Worm (Caenorhabditis elegans) whole organism, mixed stage, embryonic: ENCODE measurements around the gene cpg-4.

Source experiments
- M03D4.4 ChIP-seq: sonication (generic microtip); optimal IDR thresholded peaks from 2 replicates; lab custom pipeline; 2017; ENCODE audit warnings: mild to moderate bottlenecking, missing genetic modification characterization, missing compliant biosample characterization
- bed-3 ChIP-seq: fragments of 200-800 bp; sonication (Bioruptor generic); optimal IDR thresholded peaks from 3 replicates; lab custom pipeline; 2018; ENCODE audit warnings: mild to moderate bottlenecking, missing genetic modification characterization, moderate library complexity, missing compliant biosample characterization
- blmp-1 ChIP-seq: fragments of 150-350 bp; optimal IDR thresholded peaks from 2 replicates; lab custom pipeline; 2014; ENCODE audit warnings: missing biosample characterization, missing genetic modification characterization
- ceh-39 ChIP-seq: fragments of 150-350 bp; optimal IDR thresholded peaks from 2 replicates; lab custom pipeline; 2014; ENCODE audit warnings: missing biosample characterization, missing genetic modification characterization
- ceh-43 ChIP-seq: fragments of 200-800 bp; sonication (Bioruptor generic); optimal IDR thresholded peaks from 2 replicates; lab custom pipeline; 2018; ENCODE audit warnings: mild to moderate bottlenecking, missing genetic modification characterization, moderate library complexity, missing compliant biosample characterization
- ceh-83 ChIP-seq: fragments of 200-800 bp; sonication (Bioruptor generic); optimal IDR thresholded peaks from 2 replicates; lab custom pipeline; 2018; ENCODE audit warnings: mild to moderate bottlenecking, missing genetic modification characterization, missing compliant biosample characterization
- ces-1 ChIP-seq: fragments of 150-350 bp; optimal IDR thresholded peaks from 2 replicates; lab custom pipeline; 2014; ENCODE audit warnings: missing biosample characterization, missing genetic modification reagents, missing genetic modification characterization
- cnd-1 ChIP-seq: fragments of 200-800 bp; sonication (Bioruptor generic); optimal IDR thresholded peaks from 2 replicates; lab custom pipeline; 2018; ENCODE audit warnings: mild to moderate bottlenecking, missing genetic modification characterization, missing compliant biosample characterization
- drap-1 ChIP-seq: fragments of 200-800 bp; sonication (Bioruptor generic); optimal IDR thresholded peaks from 3 replicates; lab custom pipeline; 2018; ENCODE audit warnings: mild to moderate bottlenecking, missing genetic modification characterization, missing compliant biosample characterization
- elt-1 ChIP-seq: sonication (generic microtip); optimal IDR thresholded peaks from 2 replicates; lab custom pipeline; 2017; ENCODE audit warnings: missing genetic modification characterization, mild to moderate bottlenecking, missing compliant biosample characterization, antibody characterized with exemption, moderate library complexity, borderline replicate concordance; ENCODE audit not compliant: insufficient read depth
- elt-3 ChIP-seq: fragments of 150-350 bp; optimal IDR thresholded peaks from 2 replicates; lab custom pipeline; 2014; ENCODE audit warnings: missing biosample characterization, missing genetic modification characterization
- flh-1 ChIP-seq: fragments of 200-800 bp; sonication (Bioruptor generic); optimal IDR thresholded peaks from 2 replicates; lab custom pipeline; 2018; ENCODE audit warnings: mild to moderate bottlenecking, missing genetic modification characterization, moderate library complexity, missing compliant biosample characterization
- ham-2 ChIP-seq: fragments of 200-800 bp; sonication (Bioruptor generic); optimal IDR thresholded peaks from 2 replicates; lab custom pipeline; 2018; ENCODE audit warnings: mild to moderate bottlenecking, missing genetic modification characterization, missing compliant biosample characterization
- hlh-1 ChIP-seq: fragments of 150-350 bp; optimal IDR thresholded peaks from 2 replicates; lab custom pipeline; 2014; ENCODE audit warnings: missing biosample characterization, missing genetic modification reagents, missing genetic modification characterization
- lin-13 ChIP-seq: fragments of 150-350 bp; optimal IDR thresholded peaks from 2 replicates; lab custom pipeline; 2014; ENCODE audit warnings: missing biosample characterization, missing genetic modification characterization
- lin-32 ChIP-seq: fragments of 200-800 bp; sonication (Bioruptor generic); optimal IDR thresholded peaks from 2 replicates; lab custom pipeline; 2018; ENCODE audit warnings: mild to moderate bottlenecking, missing genetic modification characterization, missing compliant biosample characterization
- lsy-2 ChIP-seq: fragments of 150-350 bp; optimal IDR thresholded peaks from 2 replicates; lab custom pipeline; 2014; ENCODE audit warnings: missing biosample characterization, missing genetic modification characterization
- mab-5 ChIP-seq: fragments of 150-350 bp; optimal IDR thresholded peaks from 2 replicates; lab custom pipeline; 2014; ENCODE audit warnings: missing biosample characterization, missing genetic modification characterization
- mep-1 ChIP-seq: fragments of 150-350 bp; optimal IDR thresholded peaks from 2 replicates; lab custom pipeline; 2017; ENCODE audit warnings: missing biosample characterization, missing genetic modification reagents, missing genetic modification characterization, inconsistent platforms
- mls-2 ChIP-seq: sonication (generic microtip); optimal IDR thresholded peaks from 2 replicates; lab custom pipeline; 2016; ENCODE audit warnings: mild to moderate bottlenecking, missing genetic modification characterization, moderate library complexity, missing compliant biosample characterization
- nhr-12 ChIP-seq: fragments of 150-350 bp; optimal IDR thresholded peaks from 2 replicates; lab custom pipeline; 2014; ENCODE audit warnings: missing biosample characterization, missing genetic modification characterization
- nhr-2 ChIP-seq: fragments of 150-350 bp; optimal IDR thresholded peaks from 2 replicates; lab custom pipeline; 2014; ENCODE audit warnings: missing biosample characterization, missing genetic modification characterization
- nhr-237 ChIP-seq: fragments of 150-350 bp; optimal IDR thresholded peaks from 2 replicates; lab custom pipeline; 2014; ENCODE audit warnings: missing biosample characterization, missing genetic modification characterization
- nhr-28 ChIP-seq: fragments of 150-350 bp; optimal IDR thresholded peaks from 2 replicates; lab custom pipeline; 2014; ENCODE audit warnings: missing biosample characterization, missing genetic modification characterization
- nhr-76 ChIP-seq: sonication (generic microtip); optimal IDR thresholded peaks from 2 replicates; lab custom pipeline; 2017; ENCODE audit warnings: missing biosample characterization, missing genetic modification characterization
- pha-4 ChIP-seq: fragments of 150-350 bp; optimal IDR thresholded peaks from 2 replicates; lab custom pipeline; 2018; ENCODE audit warnings: missing biosample characterization, missing genetic modification reagents, missing genetic modification characterization
- sem-2 ChIP-seq: fragments of 200-800 bp; sonication (Bioruptor generic); optimal IDR thresholded peaks from 2 replicates; lab custom pipeline; 2018; ENCODE audit warnings: mild to moderate bottlenecking, missing genetic modification characterization, missing compliant biosample characterization
- snpc-4 ChIP-seq: fragments of 150-350 bp; optimal IDR thresholded peaks from 2 replicates; lab custom pipeline; 2014; ENCODE audit warnings: missing biosample characterization, missing genetic modification characterization
- sptf-1 ChIP-seq: sonication (generic microtip); optimal IDR thresholded peaks from 2 replicates; lab custom pipeline; 2017; ENCODE audit warnings: mild to moderate bottlenecking, missing genetic modification characterization, moderate library complexity, missing compliant biosample characterization
- tbx-8 ChIP-seq: fragments of 200-800 bp; sonication (Bioruptor generic); optimal IDR thresholded peaks from 2 replicates; lab custom pipeline; 2018; ENCODE audit warnings: mild to moderate bottlenecking, missing genetic modification characterization, moderate library complexity, missing compliant biosample characterization
- unc-120 ChIP-seq: sonication (generic microtip); optimal IDR thresholded peaks from 2 replicates; lab custom pipeline; 2017; ENCODE audit warnings: missing genetic modification characterization, missing compliant biosample characterization; ENCODE audit not compliant: poor library complexity, severe bottlenecking
- unc-39 ChIP-seq: fragments of 150-350 bp; optimal IDR thresholded peaks from 2 replicates; lab custom pipeline; 2014; ENCODE audit warnings: missing biosample characterization, missing genetic modification characterization
- unc-62 ChIP-seq: fragments of 150-350 bp; optimal IDR thresholded peaks from 2 replicates; lab custom pipeline; 2014; ENCODE audit warnings: missing biosample characterization, missing genetic modification reagents, missing genetic modification characterization
- zip-8 ChIP-seq: fragments of 150-350 bp; optimal IDR thresholded peaks from 2 replicates; lab custom pipeline; 2014; ENCODE audit warnings: missing biosample characterization, missing genetic modification characterization
- ztf-11 ChIP-seq: fragments of 150-350 bp; optimal IDR thresholded peaks from 2 replicates; lab custom pipeline; 2014; ENCODE audit warnings: missing biosample characterization, missing genetic modification characterization

The cpg-4 gene

ce11 chrV:5991490-5992069 lies 4.6 kb upstream of the cpg-4 start:
- TF ChIP-seq unc-62 (GFP tag; lab: Kevin White, UChicago) (peak; percentile 93), nhr-12 (tag; lab: Kevin White, UChicago) (no peak), ceh-83 (GFP tag; lab: Kevin White, UChicago) (no peak), pha-4 (tag; lab: Kevin White, UChicago) (no peak), mep-1 (peak; percentile 36), nhr-2 (tag; lab: Kevin White, UChicago) (no peak), unc-120 (tag; lab: Kevin White, UChicago) (peak; percentile 89), mab-5 (tag; lab: Kevin White, UChicago) (no peak), hlh-1 (peak; percentile 73), ces-1 (GFP tag; lab: Kevin White, UChicago) (peak; percentile 80), lsy-2 (peak; percentile 15)

- TF ChIP-seq mab-5 (tag; lab: Kevin White, UChicago) (peak; percentile 52), pha-4 (tag; lab: Kevin White, UChicago) (no peak), hlh-1 (peak; percentile 97), ceh-39 (no peak), ceh-83 (GFP tag; lab: Kevin White, UChicago) (no peak), cnd-1 (tag; lab: Kevin White, UChicago) (peak; percentile 44), nhr-28 (tag; lab: Kevin White, UChicago) (no peak), unc-62 (GFP tag; lab: Kevin White, UChicago) (peak; percentile 95), ceh-43 (GFP tag; lab: Kevin White, UChicago) (no peak), unc-120 (tag; lab: Kevin White, UChicago) (peak; percentile 4)
These were observed 618 bp upstream of the cpg-4 start for ce11 chrV:5995598-5995997.

ce11 chrV:6000368-6000802 lies 4.2 kb downstream of the cpg-4 start:
- TF ChIP-seq unc-62 (GFP tag; lab: Kevin White, UChicago): peak; percentile 48
- no peak for TF ChIP-seq nhr-12 (tag; lab: Kevin White, UChicago)
- TF ChIP-seq ceh-83 (GFP tag; lab: Kevin White, UChicago): no peak
- peak; percentile 49 for TF ChIP-seq mep-1
- peak; percentile 41 for TF ChIP-seq unc-120 (tag; lab: Kevin White, UChicago)
- no peak for TF ChIP-seq ceh-43 (GFP tag; lab: Kevin White, UChicago)
- TF ChIP-seq mls-2 (tag; lab: Kevin White, UChicago): no peak
- TF ChIP-seq nhr-76: no peak
- no peak for TF ChIP-seq ceh-39
- TF ChIP-seq sem-2 (GFP tag; lab: Kevin White, UChicago): no peak
- no peak for TF ChIP-seq sptf-1 (tag; lab: Kevin White, UChicago)
- TF ChIP-seq M03D4.4 (tag; lab: Kevin White, UChicago): no peak
- no peak for TF ChIP-seq drap-1 (GFP tag; lab: Kevin White, UChicago)
- peak; percentile 73 for TF ChIP-seq pha-4 (tag; lab: Kevin White, UChicago)
- no peak for TF ChIP-seq snpc-4 (tag; lab: Kevin White, UChicago)
- TF ChIP-seq ztf-11 (tag; lab: Kevin White, UChicago): no peak
- no peak for TF ChIP-seq lin-32 (GFP tag; lab: Kevin White, UChicago)
- TF ChIP-seq lsy-2: peak; percentile 14
- no peak for TF ChIP-seq lin-13 (tag; lab: Kevin White, UChicago)
- no peak for TF ChIP-seq elt-1 (tag; lab: Kevin White, UChicago)
- no peak for TF ChIP-seq cnd-1 (tag; lab: Kevin White, UChicago)
- no peak for TF ChIP-seq bed-3
- no peak for TF ChIP-seq zip-8 (tag; lab: Kevin White, UChicago)
- TF ChIP-seq tbx-8 (GFP tag; lab: Kevin White, UChicago): no peak
- no peak for TF ChIP-seq unc-39 (tag; lab: Kevin White, UChicago)
- peak; percentile 27 for TF ChIP-seq ham-2 (GFP tag; lab: Kevin White, UChicago)
- TF ChIP-seq ces-1 (GFP tag; lab: Kevin White, UChicago): peak; percentile 45
- no peak for TF ChIP-seq hlh-1
- no peak for TF ChIP-seq mab-5 (tag; lab: Kevin White, UChicago)
- TF ChIP-seq nhr-2 (tag; lab: Kevin White, UChicago): no peak
- TF ChIP-seq nhr-28 (tag; lab: Kevin White, UChicago): no peak
- peak; percentile 64 for TF ChIP-seq elt-3
- peak; percentile 76 for TF ChIP-seq nhr-237 (tag; lab: Kevin White, UChicago)
- no peak for TF ChIP-seq flh-1 (GFP tag; lab: Kevin White, UChicago)
- TF ChIP-seq blmp-1 (tag; lab: Kevin White, UChicago): peak; percentile 93
